Fruit fly (Drosophila melanogaster): ENCODE data around the gene CG13972.

Gene CG13972

dm6 chr3R:27519879-27520278 is 2.8 kb upstream of the CG13972 start (continued):
- no peak for TF ChIP-seq bsh (GFP tag; optimal IDR thresholded peaks at IDR 0.05)
- TF ChIP-seq Hr3 (GFP tag; optimal IDR thresholded peaks at IDR 0.05): no peak
- no peak for TF ChIP-seq gcm (GFP tag; optimal IDR thresholded peaks at IDR 0.05)
- no peak for TF ChIP-seq CG14441 (GFP tag; IDR thresholded peaks at IDR 0.05)
- TF ChIP-seq sr (GFP tag; IDR thresholded peaks at IDR 0.05): no peak
- TF ChIP-seq ERR (GFP tag; optimal IDR thresholded peaks at IDR 0.05): no peak
- no peak for TF ChIP-seq scrt (GFP tag; optimal IDR thresholded peaks at IDR 0.05)
- no peak for TF ChIP-seq lilli (GFP tag; optimal IDR thresholded peaks at IDR 0.05)
- peak; percentile 90 for TF ChIP-seq Ets65A (GFP tag)
- TF ChIP-seq gsb-n (tag; optimal IDR thresholded peaks at IDR 0.05): no peak
- no peak for TF ChIP-seq lola (GFP tag; optimal IDR thresholded peaks at IDR 0.05)
- no peak for TF ChIP-seq CG10274 (GFP tag; optimal IDR thresholded peaks at IDR 0.05)
- no peak for TF ChIP-seq PHDP (tag; optimal IDR thresholded peaks at IDR 0.05)
- no peak for TF ChIP-seq chn (GFP tag; optimal IDR thresholded peaks at IDR 0.05)
- TF ChIP-seq CkIIα-i1 (GFP tag; IDR thresholded peaks at IDR 0.05): no peak
- peak; percentile 20 for TF ChIP-seq CG9727 (GFP tag; optimal IDR thresholded peaks at IDR 0.05)
- no peak for TF ChIP-seq TFAM (GFP tag; optimal IDR thresholded peaks at IDR 0.05)
- no peak for TF ChIP-seq CG43689 (GFP tag; IDR thresholded peaks at IDR 0.05)
- TF ChIP-seq CG10959 (GFP tag; IDR thresholded peaks at IDR 0.05): no peak
- TF ChIP-seq Atf6 (GFP tag; IDR thresholded peaks at IDR 0.05): no peak
- no peak for TF ChIP-seq crp (GFP tag; optimal IDR thresholded peaks at IDR 0.05)
- TF ChIP-seq CG11398 (GFP tag; optimal IDR thresholded peaks at IDR 0.05): no peak
- no peak for TF ChIP-seq Camta (GFP tag; optimal IDR thresholded peaks at IDR 0.05)
- no peak for TF ChIP-seq MBD-R2 (GFP tag; IDR thresholded peaks at IDR 0.05)
- 0 out of 2 replicates have a peak, but pooled peaks have one; percentile 32 for TF ChIP-seq CG31441 (GFP tag; IDR thresholded peaks at IDR 0.05)
- no peak for TF ChIP-seq CG8089 (GFP tag; optimal IDR thresholded peaks at IDR 0.05)
- TF ChIP-seq CG18599 (GFP tag; optimal IDR thresholded peaks at IDR 0.05): peak; percentile 32
- no peak for TF ChIP-seq schlank (tag; optimal IDR thresholded peaks at IDR 0.05)
- TF ChIP-seq CG3281 (GFP tag; optimal IDR thresholded peaks at IDR 0.05): peak; percentile 4
- no peak for TF ChIP-seq tgo (GFP tag; IDR thresholded peaks at IDR 0.05)
- TF ChIP-seq pfk (GFP tag; optimal IDR thresholded peaks at IDR 0.05): no peak
- TF ChIP-seq tll (GFP tag; optimal IDR thresholded peaks at IDR 0.05): no peak
- no peak for TF ChIP-seq mam (GFP tag; optimal IDR thresholded peaks at IDR 0.05)
- 0 out of 2 replicates have a peak, but pooled peaks have one; percentile 10 for TF ChIP-seq Ptx1 (GFP tag; IDR thresholded peaks at IDR 0.05)
- no peak for TF ChIP-seq CG10321 (GFP tag; IDR thresholded peaks at IDR 0.05)
- no peak for TF ChIP-seq NfI (GFP tag; optimal IDR thresholded peaks at IDR 0.05)
- no peak for TF ChIP-seq Dref (GFP tag; IDR thresholded peaks at IDR 0.05)
- peak; percentile 41 for TF ChIP-seq lmd (GFP tag; IDR thresholded peaks at IDR 0.05)
- TF ChIP-seq CG17186 (GFP tag; optimal IDR thresholded peaks at IDR 0.05): no peak
- TF ChIP-seq dysf (GFP tag; IDR thresholded peaks at IDR 0.05): 0 out of 3 replicates have a peak, but pooled peaks have one; percentile 30
- TF ChIP-seq CG12391 (tag; optimal IDR thresholded peaks at IDR 0.05): no peak
- no peak for TF ChIP-seq Lhr (GFP tag; optimal IDR thresholded peaks at IDR 0.05)
- TF ChIP-seq CG17359 (tag; optimal IDR thresholded peaks at IDR 0.05): no peak
- no peak for TF ChIP-seq Atf3 (GFP tag; optimal IDR thresholded peaks at IDR 0.05)
- no peak for TF ChIP-seq CG6254 (GFP tag; optimal IDR thresholded peaks at IDR 0.05)
- TF ChIP-seq Awh (GFP tag; IDR thresholded peaks at IDR 0.05): no peak
- no peak for TF ChIP-seq CG7556 (GFP tag; optimal IDR thresholded peaks at IDR 0.05)
- no peak for TF ChIP-seq Fer1 (GFP tag; optimal IDR thresholded peaks at IDR 0.05)
- peak; percentile 45 for TF ChIP-seq CG11504 (tag; optimal IDR thresholded peaks at IDR 0.05)
- TF ChIP-seq hb (GFP tag; IDR thresholded peaks at IDR 0.05; ENCODE audit: partially characterized antibody): no peak
- TF ChIP-seq fd102C (GFP tag; optimal IDR thresholded peaks at IDR 0.05): no peak
